ENCODE assay signal across 6 fruit fly cellular contexts in the genomic region with DNA sequence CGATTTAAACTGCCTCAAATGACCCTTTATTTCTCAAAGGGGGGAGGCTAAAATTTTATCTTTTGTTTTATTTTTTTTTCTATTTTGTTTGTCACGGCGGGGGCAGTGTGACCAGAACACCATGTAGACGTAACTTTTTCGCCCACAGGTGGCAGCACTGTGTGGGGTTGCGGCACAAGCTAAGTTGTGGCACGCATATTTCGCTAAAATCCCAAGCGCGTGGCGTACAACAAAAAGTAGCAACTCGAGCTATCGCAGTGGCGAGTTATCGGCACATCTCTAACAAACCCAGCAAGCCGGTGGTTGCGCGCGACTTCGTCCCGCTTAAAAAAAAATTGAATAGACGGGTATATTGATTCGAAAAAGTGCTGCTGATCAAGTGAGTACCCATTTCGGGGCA.
TF ChIP-seq lines count a peak whose summit lies in the region.

A gene (minus strand): TSS at position 129 of the 400 bp plus-strand sequence.
A gene (plus strand): TSS at position 261 of the 400 bp plus-strand sequence.

- peak; percentile 96 for TF ChIP-seq CTCF in S2 (optimal IDR thresholded peaks at IDR 0.05; lab: Kevin White, UChicago)
- peak; percentile 92 for TF ChIP-seq CTCF in whole organism, embryonic (GFP tag; optimal IDR thresholded peaks at IDR 0.05; lab: Kevin White, UChicago)

TF ChIP-seq in whole organism, adult, 20 proteins besides CTCF, POLR2A, EP300 and RAD21 (continues in another document):
- TF ChIP-seq Hr96 (GFP tag; optimal IDR thresholded peaks at IDR 0.05; lab: Kevin White, UChicago): peak; percentile 24
- no peak for TF ChIP-seq ovo (GFP tag; optimal IDR thresholded peaks at IDR 0.05; lab: Kevin White, UChicago)
- TF ChIP-seq cnc (optimal IDR thresholded peaks at IDR 0.05; lab: Kevin White, UChicago): peak in 1 of 2 experiments; percentile 21
- no peak for TF ChIP-seq CG5204 (GFP tag; optimal IDR thresholded peaks at IDR 0.05; lab: Kevin White, UChicago)
- TF ChIP-seq Clk (GFP tag; optimal IDR thresholded peaks at IDR 0.05; lab: Kevin White, UChicago): no peak
- peak; percentile 45 for TF ChIP-seq CG7101 (tag; optimal IDR thresholded peaks at IDR 0.05; lab: Kevin White, UChicago)
- TF ChIP-seq kay (GFP tag; lab: Kevin White, UChicago; ENCODE audit: borderline replicate concordance): no peak
- no peak for TF ChIP-seq pad (GFP tag; optimal IDR thresholded peaks at IDR 0.05; lab: Kevin White, UChicago)
- TF ChIP-seq CG14711 (tag; optimal IDR thresholded peaks at IDR 0.05; lab: Kevin White, UChicago): no peak
- peak; percentile 47 for TF ChIP-seq CG11617 (GFP tag; optimal IDR thresholded peaks at IDR 0.05; lab: Kevin White, UChicago)
- no peak for TF ChIP-seq Crg-1 (GFP tag; optimal IDR thresholded peaks at IDR 0.05; lab: Kevin White, UChicago)
- TF ChIP-seq Mnt (GFP tag; optimal IDR thresholded peaks at IDR 0.05; lab: Kevin White, UChicago): peak; percentile 73
- TF ChIP-seq CG33017 (tag; optimal IDR thresholded peaks at IDR 0.05; lab: Kevin White, UChicago): no peak
- peak; percentile 71 for TF ChIP-seq bab1 (GFP tag; optimal IDR thresholded peaks at IDR 0.05; lab: Kevin White, UChicago)
- TF ChIP-seq CG12768 (GFP tag; optimal IDR thresholded peaks at IDR 0.05; lab: Kevin White, UChicago): no peak
- no peak for TF ChIP-seq CG7045 (GFP tag; optimal IDR thresholded peaks at IDR 0.05; lab: Kevin White, UChicago)
- TF ChIP-seq toe (GFP tag; optimal IDR thresholded peaks at IDR 0.05; lab: Kevin White, UChicago): no peak

TF ChIP-seq in whole organism, embryonic, 481 proteins besides CTCF, POLR2A, EP300 and RAD21 (continues in another document):
- TF ChIP-seq CG34224 (GFP tag; IDR thresholded peaks at IDR 0.05; lab: Robert Waterston, UW; ENCODE audit: partially characterized antibody) (peak; percentile 72), pros (GFP tag; optimal IDR thresholded peaks at IDR 0.05; lab: Kevin White, UChicago) (no peak), CG11398 (GFP tag; optimal IDR thresholded peaks at IDR 0.05; lab: Kevin White, UChicago) (no peak), CG30431 (GFP tag; optimal IDR thresholded peaks at IDR 0.05; lab: Kevin White, UChicago) (no peak), Doc3 (GFP tag; IDR thresholded peaks at IDR 0.05; lab: Robert Waterston, UW; ENCODE audit: partially characterized antibody) (peak; percentile 67), dpn (GFP tag; optimal IDR thresholded peaks at IDR 0.05; lab: Kevin White, UChicago) (peak; percentile 46 to 62), CG15514 (GFP tag; optimal IDR thresholded peaks at IDR 0.05; lab: Kevin White, UChicago) (peak; percentile 80), Bgb (GFP tag; IDR thresholded peaks at IDR 0.05; lab: Robert Waterston, UW; ENCODE audit: partially characterized antibody) (peak; percentile 91), run (tag; optimal IDR thresholded peaks at IDR 0.05; lab: Kevin White, UChicago) (no peak), sob (GFP tag; IDR thresholded peaks at IDR 0.05; lab: Robert Waterston, UW) (peak; percentile 68), gro (GFP tag; optimal IDR thresholded peaks at IDR 0.05; lab: Kevin White, UChicago) (peak; percentile 71), CG7357 (GFP tag; IDR thresholded peaks at IDR 0.05; lab: Robert Waterston, UW) (no peak), CG8089 (GFP tag; optimal IDR thresholded peaks at IDR 0.05; lab: Kevin White, UChicago) (peak; percentile 50), CG32532 (GFP tag; IDR thresholded peaks at IDR 0.05; lab: Robert Waterston, UW) (peak; percentile 75), ftz-f1 (GFP tag; optimal IDR thresholded peaks at IDR 0.05; lab: Kevin White, UChicago) (peak; percentile 66), CG4424 (GFP tag; optimal IDR thresholded peaks at IDR 0.05; lab: Kevin White, UChicago) (no peak), CG6765 (GFP tag; optimal IDR thresholded peaks at IDR 0.05; lab: Kevin White, UChicago) (no peak)

TF ChIP-seq in whole organism, prepupa, 60 proteins besides CTCF, POLR2A, EP300 and RAD21 (continues in another document):
- TF ChIP-seq Hr39 (GFP tag; optimal IDR thresholded peaks at IDR 0.05; lab: Kevin White, UChicago) (peak; percentile 2), CG32006 (GFP tag; optimal IDR thresholded peaks at IDR 0.05; lab: Kevin White, UChicago) (peak; percentile 27), CG3032 (tag; optimal IDR thresholded peaks at IDR 0.05; lab: Kevin White, UChicago) (peak; percentile 41), Eip78C (GFP tag; lab: Kevin White, UChicago) (peak; percentile 30), Lpt (GFP tag; optimal IDR thresholded peaks at IDR 0.05; lab: Kevin White, UChicago) (no peak), CG31627 (GFP tag; optimal IDR thresholded peaks at IDR 0.05; lab: Kevin White, UChicago) (peak; percentile 36), eg (GFP tag; IDR thresholded peaks at IDR 0.05; lab: Robert Waterston, UW) (peak; percentile 70; the same call in 1 of the 3 replicates), salr (GFP tag; optimal IDR thresholded peaks at IDR 0.05; lab: Kevin White, UChicago) (no peak), fkh (GFP tag; optimal IDR thresholded peaks at IDR 0.05; lab: Kevin White, UChicago) (peak; percentile 18), CG7368 (GFP tag; optimal IDR thresholded peaks at IDR 0.05; lab: Kevin White, UChicago) (no peak), CG6808 (GFP tag; optimal IDR thresholded peaks at IDR 0.05; lab: Kevin White, UChicago) (peak; percentile 3), Eip75B (GFP tag; optimal IDR thresholded peaks at IDR 0.05; lab: Kevin White, UChicago) (peak; percentile 7), ss (GFP tag; optimal IDR thresholded peaks at IDR 0.05; lab: Kevin White, UChicago) (peak in 1 of 2 experiments; percentile 23), pdm3 (GFP tag; optimal IDR thresholded peaks at IDR 0.05; lab: Kevin White, UChicago) (no peak), CG8119 (GFP tag; IDR thresholded peaks at IDR 0.05; lab: Robert Waterston, UW) (peak; percentile 60; the same call in 2 of the 3 replicates), net (GFP tag; optimal IDR thresholded peaks at IDR 0.05; lab: Kevin White, UChicago) (peak; percentile 26), dac (GFP tag; optimal IDR thresholded peaks at IDR 0.05; lab: Kevin White, UChicago) (peak; percentile 36), lz (GFP tag; optimal IDR thresholded peaks at IDR 0.05; lab: Kevin White, UChicago) (peak; percentile 8)

TF ChIP-seq in whole organism, pupa, 21 proteins besides CTCF, POLR2A, EP300 and RAD21 (continues in another document):
- TF ChIP-seq fd96Ca (GFP tag; IDR thresholded peaks at IDR 0.05; lab: Robert Waterston, UW) (0 out of 3 replicates have a peak, but pooled peaks have one; percentile 24), CG12605 (GFP tag; IDR thresholded peaks at IDR 0.05; lab: Robert Waterston, UW) (no peak), Snoo (tag; optimal IDR thresholded peaks at IDR 0.05; lab: Kevin White, UChicago) (peak; percentile 43), D1 (tag; optimal IDR thresholded peaks at IDR 0.05; lab: Kevin White, UChicago) (no peak), CG9948 (tag; optimal IDR thresholded peaks at IDR 0.05; lab: Kevin White, UChicago) (no peak), CG15710 (tag; optimal IDR thresholded peaks at IDR 0.05; lab: Kevin White, UChicago) (peak; percentile 31), Ets98B (GFP tag; IDR thresholded peaks at IDR 0.05; lab: Robert Waterston, UW) (peak; percentile 76), CG10348 (GFP tag; IDR thresholded peaks at IDR 0.05; lab: Robert Waterston, UW) (no peak), Pif1A (GFP tag; optimal IDR thresholded peaks at IDR 0.05; lab: Kevin White, UChicago) (peak; percentile 1), rn (GFP tag; IDR thresholded peaks at IDR 0.05; lab: Robert Waterston, UW) (0 out of 2 replicates have a peak, but pooled peaks have one; percentile 23), CG34367 (tag; optimal IDR thresholded peaks at IDR 0.05; lab: Kevin White, UChicago) (no peak), CG14655 (GFP tag; optimal IDR thresholded peaks at IDR 0.05; lab: Kevin White, UChicago) (no peak), CG4496 (GFP tag; IDR thresholded peaks at IDR 0.05; lab: Robert Waterston, UW) (peak; percentile 76), Pif1B (GFP tag; optimal IDR thresholded peaks at IDR 0.05; lab: Kevin White, UChicago) (no peak), gl (tag; optimal IDR thresholded peaks at IDR 0.05; lab: Kevin White, UChicago) (no peak), CG32121 (GFP tag; IDR thresholded peaks at IDR 0.05; lab: Robert Waterston, UW) (peak; percentile 69), CG8301 (tag; optimal IDR thresholded peaks at IDR 0.05; lab: Kevin White, UChicago) (no peak), EcR (GFP tag; optimal IDR thresholded peaks at IDR 0.05; lab: Kevin White, UChicago) (no peak), CG13204 (GFP tag; optimal IDR thresholded peaks at IDR 0.05; lab: Kevin White, UChicago) (no peak)

TF ChIP-seq in whole organism, wandering third instar larva, 38 proteins besides CTCF, POLR2A, EP300 and RAD21:
- TF ChIP-seq h (GFP tag; optimal IDR thresholded peaks at IDR 0.05; lab: Kevin White, UChicago) (peak; percentile 43), Jra (GFP tag; optimal IDR thresholded peaks at IDR 0.05; lab: Kevin White, UChicago) (peak; percentile 51), N (GFP tag; optimal IDR thresholded peaks at IDR 0.05; lab: Kevin White, UChicago) (no peak), Myc (optimal IDR thresholded peaks at IDR 0.05; lab: Kevin White, UChicago) (peak; percentile 74), HLH106 (tag; optimal IDR thresholded peaks at IDR 0.05; lab: Kevin White, UChicago) (peak; percentile 21), Hr83 (GFP tag; optimal IDR thresholded peaks at IDR 0.05; lab: Kevin White, UChicago; ENCODE audit: poor library complexity, severe bottlenecking) (peak; percentile 62), Rel (GFP tag; optimal IDR thresholded peaks at IDR 0.05; lab: Kevin White, UChicago) (no peak), Rel (tag; optimal IDR thresholded peaks at IDR 0.05; lab: Kevin White, UChicago) (peak; percentile 59), jim (GFP tag; optimal IDR thresholded peaks at IDR 0.05; lab: Kevin White, UChicago) (peak; percentile 81), rgr (GFP tag; optimal IDR thresholded peaks at IDR 0.05; lab: Kevin White, UChicago) (peak; percentile 29), Sp1 (GFP tag; optimal IDR thresholded peaks at IDR 0.05; lab: Kevin White, UChicago) (peak; percentile 36), foxo (GFP tag; optimal IDR thresholded peaks at IDR 0.05; lab: Kevin White, UChicago) (peak in 1 of 2 experiments; percentile 30), Abd-B (GFP tag; optimal IDR thresholded peaks at IDR 0.05; lab: Kevin White, UChicago) (no peak), pan (optimal IDR thresholded peaks at IDR 0.05; lab: Kevin White, UChicago) (no peak)
